Worm (Caenorhabditis elegans): Measurements from ENCODE around the gene srh-48.

DNA sequence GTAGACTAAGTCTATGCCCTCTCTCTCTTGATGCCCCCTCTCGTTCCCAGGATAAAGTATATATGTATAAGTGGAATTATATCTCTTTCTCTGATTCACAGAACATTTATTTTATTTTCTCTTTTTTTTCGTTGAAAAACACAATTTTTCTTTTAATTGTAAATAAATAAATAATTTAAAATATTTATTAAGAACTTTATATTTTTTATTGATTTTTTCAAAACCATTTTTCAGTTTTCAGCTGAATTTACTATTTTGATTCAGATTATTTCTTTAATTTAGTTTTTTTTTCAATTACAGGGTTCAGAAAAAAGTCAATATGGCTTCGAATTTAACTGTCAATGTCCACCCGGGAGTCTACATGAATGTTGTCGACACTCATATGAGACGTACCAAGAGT, 48.6 kb upstream of the srh-48 start, which contains the start of gene eif-3.F:
- TF ChIP-seq pha-4 (tag; optimal IDR thresholded peaks at IDR 0.05) (no peak), elt-2 (tag; optimal IDR thresholded peaks at IDR 0.05) (no peak), eyg-1 (tag; optimal IDR thresholded peaks at IDR 0.05) (no peak), unc-86 (tag; optimal IDR thresholded peaks at IDR 0.05) (no peak), unc-55 (GFP tag; optimal IDR thresholded peaks at IDR 0.05) (no peak), nhr-11 (tag; optimal IDR thresholded peaks at IDR 0.05) (no peak), npax-4 (tag; optimal IDR thresholded peaks at IDR 0.05) (no peak), gmeb-2 (tag; optimal IDR thresholded peaks at IDR 0.05) (no peak)

Data from whole organism, late embryonic.